Worm (Caenorhabditis elegans) whole organism, L4/young adult: ENCODE measurements around the gene C05D11.5.

Experiments used
- dao-5 ChIP-seq: sonication (generic microtip); optimal IDR thresholded peaks from 2 replicates; lab custom pipeline; 2016; ENCODE audit warnings: missing genotype, missing genetic modification characterization, moderate library complexity, missing compliant biosample characterization
- him-1 ChIP-seq: sonication (generic microtip); optimal IDR thresholded peaks from 2 replicates; lab custom pipeline; 2016; ENCODE audit warnings: missing genotype, missing genetic modification reagents, missing genetic modification characterization, missing compliant biosample characterization

ce11 chrIII:6420995-6421404, 9.2 kb upstream of the C05D11.5 start:
- TF ChIP-seq him-1 (tag; lab: Kevin White, UChicago) (no peak), dao-5 (tag; lab: Kevin White, UChicago) (no peak)
